Fruit fly (Drosophila melanogaster): Measurements from ENCODE around the gene eIF4E7.

DNA sequence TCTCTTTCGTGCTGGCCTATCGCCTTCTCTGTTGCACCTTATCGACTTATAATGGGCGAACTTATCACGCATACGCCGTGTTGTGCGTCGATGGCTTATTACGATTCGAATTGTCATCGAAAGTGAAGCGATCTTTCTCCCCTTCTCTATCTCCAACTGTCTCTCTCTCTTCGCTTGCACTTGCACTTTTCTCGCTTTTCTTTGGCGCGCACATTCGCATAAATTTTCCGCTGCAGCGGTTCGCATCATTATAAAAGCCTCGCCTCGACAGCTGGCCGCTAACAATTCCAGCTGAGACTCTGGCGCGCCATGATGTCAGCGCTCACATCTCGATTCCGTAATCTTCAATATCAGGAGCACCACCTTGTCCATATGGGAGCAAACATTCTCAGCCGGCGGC lies 37.1 kb upstream of the eIF4E7 start, which contains the start of gene CG14625:
- TF ChIP-seq CG8478 (optimal IDR thresholded peaks at IDR 0.05) (no peak), CTCF (optimal IDR thresholded peaks at IDR 0.05) (no peak)
